Fruit fly (Drosophila melanogaster): ENCODE results near the gene CG42521.

dm6 chr3L:10666511-10667003 is 43.2 kb upstream of the CG42521 start:
- TF ChIP-seq OdsH (GFP tag; optimal IDR thresholded peaks at IDR 0.05) (no peak), acj6 (GFP tag; optimal IDR thresholded peaks at IDR 0.05) (no peak), Smox (GFP tag; optimal IDR thresholded peaks at IDR 0.05) (no peak), CG6792 (GFP tag; optimal IDR thresholded peaks at IDR 0.05) (no peak), fd85E (GFP tag; optimal IDR thresholded peaks at IDR 0.05) (no peak), Hr38 (GFP tag; optimal IDR thresholded peaks at IDR 0.05) (no peak), CG11762 (GFP tag; optimal IDR thresholded peaks at IDR 0.05; ENCODE audit: insufficient read depth) (no peak), topi (GFP tag; optimal IDR thresholded peaks at IDR 0.05) (no peak), Blimp-1 (GFP tag; optimal IDR thresholded peaks at IDR 0.05) (no peak), eg (GFP tag; IDR thresholded peaks at IDR 0.05) (peak; percentile 50; the same call in 1 of the 3 replicates), dsx (GFP tag; optimal IDR thresholded peaks at IDR 0.05; ENCODE audit: poor library complexity, severe bottlenecking) (no peak), Ets21C (GFP tag; optimal IDR thresholded peaks at IDR 0.05) (no peak), fkh (GFP tag; optimal IDR thresholded peaks at IDR 0.05) (no peak)
